Fruit fly (Drosophila melanogaster) whole organism, adult: Measurements from ENCODE around the gene RluA-1.
A peak's percentile ranks its signal among the peaks of the same experiment; 100 is the strongest.

ENCODE experiments used
- CG11617 ChIP-seq: fragments of 200-800 bp; sonication (Bioruptor generic); optimal IDR thresholded peaks from 2 replicates; lab custom pipeline; 2017; ENCODE audit warnings: mild to moderate bottlenecking, missing biosample characterization, missing genetic modification reagents, missing genetic modification characterization
- CG12768 ChIP-seq: fragments of 200-800 bp; sonication (Bioruptor generic); optimal IDR thresholded peaks from 2 replicates; lab custom pipeline; 2017; ENCODE audit warnings: missing biosample characterization, missing genetic modification characterization, mild to moderate bottlenecking, moderate library complexity, missing genetic modification reagents
- CG14711 ChIP-seq: fragments of 200-800 bp; sonication (Bioruptor generic); optimal IDR thresholded peaks from 2 replicates; lab custom pipeline; 2018; ENCODE audit warnings: missing biosample characterization, mild to moderate bottlenecking, missing genetic modification characterization, moderate library complexity
- CG5204 ChIP-seq: fragments of 200-800 bp; sonication (Bioruptor generic); optimal IDR thresholded peaks from 2 replicates; lab custom pipeline; 2016; ENCODE audit warnings: missing biosample characterization, missing genetic modification characterization
- CG7045 ChIP-seq: fragments of 200-800 bp; sonication (Bioruptor generic); optimal IDR thresholded peaks from 2 replicates; lab custom pipeline; 2017; ENCODE audit warnings: missing biosample characterization, mild to moderate bottlenecking, missing genetic modification characterization
- Clk ChIP-seq: fragments of 200-800 bp; sonication (Bioruptor generic); optimal IDR thresholded peaks from 2 replicates; lab custom pipeline; 2017; ENCODE audit warnings: missing biosample characterization, missing genetic modification characterization
- bab1 ChIP-seq: fragments of 200-800 bp; sonication (Bioruptor generic); optimal IDR thresholded peaks from 3 replicates; lab custom pipeline; 2019; ENCODE audit warnings: missing biosample characterization, mild to moderate bottlenecking, missing genetic modification characterization, moderate library complexity
- cic ChIP-seq: fragments of 200-800 bp; sonication (Bioruptor generic); optimal IDR thresholded peaks from 2 replicates; lab custom pipeline; 2017; ENCODE audit warnings: missing biosample characterization, mild to moderate bottlenecking, missing genetic modification characterization, moderate library complexity
- cnc ChIP-seq, 2 experiments: fragments of >200 bp; optimal IDR thresholded peaks; 2 replicates each; lab custom pipeline; 2017
- kay ChIP-seq: fragments of 200-800 bp; sonication (Bioruptor generic); peaks from one replicate; lab custom pipeline; 2016; ENCODE audit warnings: missing biosample characterization, missing genetic modification characterization, borderline replicate concordance
- pad ChIP-seq: fragments of 200-800 bp; sonication (Bioruptor generic); optimal IDR thresholded peaks from 3 replicates; lab custom pipeline; 2017; ENCODE audit warnings: missing biosample characterization, missing genetic modification characterization, mild to moderate bottlenecking, moderate library complexity, missing genetic modification reagents

DNA sequence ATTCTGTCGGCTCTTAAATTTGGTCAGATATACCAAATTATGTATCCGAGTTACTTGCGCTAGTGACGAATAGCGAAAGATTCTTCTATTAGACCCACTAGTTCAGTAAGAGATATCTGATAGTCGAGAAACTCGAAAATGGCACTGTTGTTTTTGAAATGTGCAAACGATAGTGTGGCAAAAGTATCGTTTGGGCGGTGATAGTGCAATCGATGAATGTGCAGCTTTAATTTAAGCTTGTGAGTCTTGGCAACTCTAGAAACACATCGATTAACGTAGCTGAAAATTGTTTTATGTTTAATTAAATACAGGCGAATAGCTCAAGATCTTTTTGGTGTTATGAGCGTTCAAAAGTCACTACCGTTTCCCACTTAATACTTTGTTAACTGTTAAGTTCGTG lies 36.8 kb downstream of the RluA-1 start, which contains the start of gene STUB1:
- TF ChIP-seq cic (no peak), bab1 (GFP tag; lab: Kevin White, UChicago) (peak; percentile 71), CG7045 (GFP tag; lab: Kevin White, UChicago) (no peak), CG12768 (GFP tag; lab: Kevin White, UChicago) (no peak), CG11617 (GFP tag; lab: Kevin White, UChicago) (no peak), cnc (optimal IDR thresholded peaks at IDR 0.05; lab: Kevin White, UChicago) (no peak), kay (GFP tag; lab: Kevin White, UChicago) (no peak), Clk (GFP tag; lab: Kevin White, UChicago) (no peak), pad (no peak), CG14711 (peak; percentile 95), CG5204 (GFP tag; lab: Kevin White, UChicago) (no peak)
